Worm (Caenorhabditis elegans) whole organism, young adult: Measurements from ENCODE around the gene snt-6.

Source experiments
- B0019.2 ChIP-seq: fragments of 200-800 bp; sonication (Bioruptor generic); conservative IDR thresholded peaks from 2 replicates; pipeline ENCODE4 v1.3.6; 2022; ENCODE audit warnings: missing genetic modification reagents, missing genetic modification characterization, missing compliant biosample characterization
- B0336.3 ChIP-seq: fragments of 200-800 bp; sonication (Bioruptor generic); IDR thresholded peaks from 2 replicates; pipeline ENCODE4 v1.3.6; 2022; ENCODE audit warnings: missing genetic modification characterization, missing compliant biosample characterization
- F22D6.2 ChIP-seq: sonication (generic microtip); optimal IDR thresholded peaks from 2 replicates; lab custom pipeline; 2016; ENCODE audit warnings: mild to moderate bottlenecking, missing genetic modification characterization, missing compliant biosample characterization
- F23B12.7 ChIP-seq: sonication (generic microtip); optimal IDR thresholded peaks from 2 replicates; lab custom pipeline; 2017; ENCODE audit warnings: missing genetic modification characterization, mild to moderate bottlenecking, missing compliant biosample characterization, antibody characterized with exemption, moderate library complexity; ENCODE audit not compliant: insufficient read depth
- F33H1.4 ChIP-seq: fragments of 200-800 bp; sonication (Bioruptor generic); IDR thresholded peaks from 2 replicates; pipeline ENCODE4 v1.3.6; 2022; ENCODE audit warnings: missing genetic modification reagents, missing genetic modification characterization, missing compliant biosample characterization
- F39B2.1 ChIP-seq: fragments of 200-800 bp; sonication (Bioruptor generic); IDR thresholded peaks from 2 replicates; pipeline ENCODE4 v1.3.6; 2022; ENCODE audit warnings: missing genetic modification reagents, missing genetic modification characterization, missing compliant biosample characterization
- F52B5.7 ChIP-seq: sonication (generic microtip); optimal IDR thresholded peaks from 2 replicates; lab custom pipeline; 2016; ENCODE audit warnings: mild to moderate bottlenecking, missing genetic modification characterization, missing compliant biosample characterization
- Y56A3A.18 ChIP-seq: fragments of 200-800 bp; sonication (Bioruptor generic); IDR thresholded peaks from 2 replicates; pipeline ENCODE4 v1.3.6; 2022; ENCODE audit warnings: missing genetic modification reagents, missing genetic modification characterization, missing compliant biosample characterization
- athp-1 ChIP-seq: sonication (generic microtip); optimal IDR thresholded peaks from 2 replicates; lab custom pipeline; 2017; ENCODE audit warnings: mild to moderate bottlenecking, missing genetic modification characterization, missing compliant biosample characterization
- bed-1 ChIP-seq: fragments of 200-800 bp; sonication (Bioruptor generic); IDR thresholded peaks from 2 replicates; pipeline ENCODE4 v1.3.6; 2022; ENCODE audit warnings: missing genetic modification reagents, missing genetic modification characterization, missing compliant biosample characterization
- ceh-100 ChIP-seq: fragments of 200-800 bp; sonication (Bioruptor generic); IDR thresholded peaks from 2 replicates; pipeline ENCODE4 v1.3.6; 2022; ENCODE audit warnings: missing genetic modification reagents, missing genetic modification characterization, missing compliant biosample characterization
- ceh-91 ChIP-seq: fragments of 200-800 bp; sonication (Bioruptor generic); IDR thresholded peaks from 2 replicates; pipeline ENCODE4 v1.3.6; 2022; ENCODE audit warnings: missing genetic modification reagents, missing genetic modification characterization, missing compliant biosample characterization
- efl-1 ChIP-seq: fragments of 150-350 bp; optimal IDR thresholded peaks from 2 replicates; lab custom pipeline; 2014; ENCODE audit warnings: missing biosample characterization, missing genetic modification reagents, missing genetic modification characterization
- ekl-4 ChIP-seq: fragments of 200-800 bp; sonication (Bioruptor generic); IDR thresholded peaks from 2 replicates; pipeline ENCODE4 v1.3.6; 2022; ENCODE audit warnings: missing genetic modification reagents, missing genetic modification characterization, missing compliant biosample characterization
- hmg-1.2 ChIP-seq: fragments of 200-800 bp; sonication (Bioruptor generic); IDR thresholded peaks from 2 replicates; pipeline ENCODE4 v1.3.6; 2022; ENCODE audit warnings: missing genetic modification reagents, missing genetic modification characterization, missing compliant biosample characterization
- lag-1 ChIP-seq: fragments of 200-800 bp; sonication (Bioruptor generic); IDR thresholded peaks from 2 replicates; pipeline ENCODE4 v1.3.6; 2022; ENCODE audit warnings: missing genetic modification reagents, missing genetic modification characterization, missing compliant biosample characterization
- lin-35 ChIP-seq, 3 experiments: fragments of 150-350 bp in 2 of 3; sonication (generic microtip) in 1 of 3; optimal IDR thresholded peaks; 2 replicates each; lab custom pipeline; 2014 to 2018; ENCODE audit warnings: missing biosample characterization in 3 of 3, missing genetic modification characterization in 3 of 3, missing genetic modification reagents in 3 of 3
- lsl-1 ChIP-seq: fragments of 200-800 bp; sonication (Bioruptor generic); optimal IDR thresholded peaks from 2 replicates; lab custom pipeline; 2018; ENCODE audit warnings: mild to moderate bottlenecking, missing genetic modification characterization, moderate library complexity, missing compliant biosample characterization
- mcd-1 ChIP-seq: fragments of 200-800 bp; sonication (Bioruptor generic); IDR thresholded peaks from 2 replicates; pipeline ENCODE4 v1.3.6; 2022; ENCODE audit warnings: missing genetic modification reagents, missing genetic modification characterization, missing compliant biosample characterization
- mxl-1 ChIP-seq: sonication (generic microtip); optimal IDR thresholded peaks from 2 replicates; lab custom pipeline; 2016; ENCODE audit warnings: missing genetic modification characterization, missing compliant biosample characterization
- nfya-1 ChIP-seq: sonication (generic microtip); optimal IDR thresholded peaks from 2 replicates; lab custom pipeline; 2017; ENCODE audit warnings: antibody characterized with exemption, missing compliant biosample characterization, missing genetic modification characterization, borderline replicate concordance; ENCODE audit not compliant: insufficient read depth
- nhr-120 ChIP-seq: fragments of 200-800 bp; sonication (Bioruptor generic); IDR thresholded peaks from 2 replicates; pipeline ENCODE4 v1.3.6; 2022; ENCODE audit warnings: missing genetic modification characterization, missing compliant biosample characterization
- nhr-179 ChIP-seq: sonication (generic microtip); optimal IDR thresholded peaks from 2 replicates; lab custom pipeline; 2016; ENCODE audit warnings: mild to moderate bottlenecking, missing genetic modification characterization, missing compliant biosample characterization
- nhr-80 ChIP-seq: sonication (generic microtip); optimal IDR thresholded peaks from 2 replicates; lab custom pipeline; 2016; ENCODE audit warnings: missing genetic modification characterization, missing compliant biosample characterization
- pbrm-1 ChIP-seq: fragments of 200-800 bp; sonication (Bioruptor generic); IDR thresholded peaks from 2 replicates; pipeline ENCODE4 v1.3.6; 2022; ENCODE audit warnings: missing genetic modification reagents, missing genetic modification characterization, missing compliant biosample characterization
- sdz-38 ChIP-seq: sonication (generic microtip); optimal IDR thresholded peaks from 2 replicates; lab custom pipeline; 2016; ENCODE audit warnings: missing genotype, missing genetic modification characterization, missing compliant biosample characterization
- snpc-3.4 ChIP-seq: sonication (generic microtip); optimal IDR thresholded peaks from 2 replicates; lab custom pipeline; 2017; ENCODE audit warnings: missing genetic modification characterization, mild to moderate bottlenecking, missing compliant biosample characterization, antibody characterized with exemption, moderate library complexity, missing genotype, missing genetic modification reagents
- sptf-2 ChIP-seq: fragments of 200-800 bp; sonication (Bioruptor generic); optimal IDR thresholded peaks from 2 replicates; lab custom pipeline; 2018; ENCODE audit warnings: mild to moderate bottlenecking, missing genetic modification characterization, missing compliant biosample characterization
- tbx-9 ChIP-seq: sonication (generic microtip); optimal IDR thresholded peaks from 2 replicates; lab custom pipeline; 2016; ENCODE audit warnings: borderline replicate concordance, missing genetic modification characterization, inconsistent platforms, missing compliant biosample characterization
- zfh-2 ChIP-seq: fragments of 200-800 bp; sonication (Bioruptor generic); conservative IDR thresholded peaks from 2 replicates; pipeline ENCODE4 v1.3.6; 2022; ENCODE audit warnings: missing genetic modification reagents, missing genetic modification characterization, missing compliant biosample characterization
- zim-3 ChIP-seq: sonication (generic microtip); optimal IDR thresholded peaks from 2 replicates; lab custom pipeline; 2017; ENCODE audit warnings: mild to moderate bottlenecking, missing genetic modification characterization, moderate library complexity, missing compliant biosample characterization
- ztf-18 ChIP-seq: sonication (generic microtip); optimal IDR thresholded peaks from 2 replicates; lab custom pipeline; 2016; ENCODE audit warnings: missing genotype, mild to moderate bottlenecking, missing genetic modification characterization, missing compliant biosample characterization

snt-6 gene

ce11 chrII:740808-741207 lies 9.2 kb downstream of the snt-6 start, which contains the start of gene fbxc-48:
Gene fbxc-48 (minus strand): TSS chrII:740908.
- TF ChIP-seq lag-1 (GFP tag; lab: Robert Waterston, UW) (no peak), sptf-2 (GFP tag; lab: Kevin White, UChicago) (no peak), zfh-2 (no peak), nhr-120 (GFP tag; lab: Robert Waterston, UW) (no peak), bed-1 (GFP tag; lab: Robert Waterston, UW) (no peak), sdz-38 (tag; lab: Kevin White, UChicago) (no peak), mxl-1 (no peak), tbx-9 (tag; lab: Kevin White, UChicago) (no peak), F33H1.4 (GFP tag; lab: Robert Waterston, UW) (no peak), snpc-3.4 (tag; lab: Kevin White, UChicago) (no peak), nhr-179 (tag; lab: Kevin White, UChicago) (no peak), F39B2.1 (GFP tag; lab: Robert Waterston, UW) (no peak), nhr-80 (tag; lab: Kevin White, UChicago) (no peak), pbrm-1 (GFP tag; lab: Robert Waterston, UW) (no peak), ekl-4 (GFP tag; lab: Robert Waterston, UW) (no peak), ceh-91 (GFP tag; lab: Robert Waterston, UW) (no peak), nfya-1 (no peak), B0019.2 (GFP tag; lab: Robert Waterston, UW) (no peak), F22D6.2 (tag; lab: Kevin White, UChicago) (no peak), F23B12.7 (tag; lab: Kevin White, UChicago) (no peak)

- peak; percentile 18 for TF ChIP-seq athp-1 (tag; lab: Kevin White, UChicago)
- TF ChIP-seq lsl-1: peak; percentile 55
- no peak for TF ChIP-seq zim-3 (tag; lab: Kevin White, UChicago)
- TF ChIP-seq lin-35 (GFP tag; optimal IDR thresholded peaks at IDR 0.05; lab: Kevin White, UChicago): no peak
- TF ChIP-seq F33H1.4 (GFP tag; lab: Robert Waterston, UW): 0 out of 2 replicates have a peak, but pooled peaks have one; percentile 9
Observed at ce11 chrII:732393-732792, 17.6 kb downstream of the snt-6 start.

ce11 chrII:729931-730330 lies 20.1 kb downstream of the snt-6 start:
- TF ChIP-seq mcd-1 (GFP tag; lab: Robert Waterston, UW): peak; percentile 53
- no peak for TF ChIP-seq F52B5.7 (tag; lab: Kevin White, UChicago)
- peak; percentile 78 for TF ChIP-seq hmg-1.2 (GFP tag; lab: Robert Waterston, UW)
- no peak for TF ChIP-seq efl-1 (GFP tag; lab: Kevin White, UChicago)
- TF ChIP-seq ztf-18: peak; percentile 32
- no peak for TF ChIP-seq Y56A3A.18 (GFP tag; lab: Robert Waterston, UW)
- no peak for TF ChIP-seq ceh-100 (GFP tag; lab: Robert Waterston, UW)
- no peak for TF ChIP-seq nhr-120 (GFP tag; lab: Robert Waterston, UW)

- TF ChIP-seq nhr-120 (GFP tag; lab: Robert Waterston, UW) (no peak), B0336.3 (GFP tag; lab: Robert Waterston, UW) (0 out of 2 replicates have a peak, but pooled peaks have one; percentile 12), nfya-1 (no peak)
- TF ChIP-seq, all 124 proteins: peak for 1
Observed at ce11 chrII:724004-724403, 26.0 kb downstream of the snt-6 start.

- TF ChIP-seq bed-1 (GFP tag; lab: Robert Waterston, UW) (no peak), ztf-18 (no peak)
Observed at ce11 chrII:723488-723887, 26.5 kb downstream of the snt-6 start, which contains the start of gene rfip-2. Gene rfip-2 (plus strand): TSS chrII:723788.
